Worm (Caenorhabditis elegans) whole organism, midembryonic: ENCODE measurements around the gene mtg-1.

Source experiments
- cog-1 ChIP-seq: sonication (generic microtip); optimal IDR thresholded peaks from 2 replicates; lab custom pipeline; 2016; ENCODE audit warnings: missing genetic modification characterization, missing compliant biosample characterization
- flt-1 ChIP-seq: fragments of 200-800 bp; sonication (Bioruptor generic); IDR thresholded peaks from 2 replicates; pipeline ENCODE4 v1.3.6; 2022; ENCODE audit warnings: missing genetic modification characterization, missing compliant biosample characterization
- klf-2 ChIP-seq: fragments of 200-800 bp; sonication (Bioruptor generic); conservative IDR thresholded peaks from 2 replicates; pipeline ENCODE4 v1.3.6; 2022; ENCODE audit warnings: missing genetic modification reagents, missing genetic modification characterization, missing compliant biosample characterization
- med-1 ChIP-seq: sonication (generic microtip); optimal IDR thresholded peaks from 2 replicates; lab custom pipeline; 2017; ENCODE audit warnings: missing genetic modification characterization, mild to moderate bottlenecking, missing compliant biosample characterization, antibody characterized with exemption, missing genetic modification reagents; ENCODE audit not compliant: insufficient read depth
- ref-1 ChIP-seq: fragments of 200-800 bp; sonication (Bioruptor generic); conservative IDR thresholded peaks from 2 replicates; pipeline ENCODE4 v1.3.6; 2022; ENCODE audit warnings: missing genetic modification reagents, missing genetic modification characterization, missing compliant biosample characterization
- tab-1 ChIP-seq: fragments of 200-800 bp; sonication (Bioruptor generic); IDR thresholded peaks from 2 replicates; pipeline ENCODE4 v1.3.6; 2022; ENCODE audit warnings: missing genetic modification characterization, missing compliant biosample characterization
- ztf-23 ChIP-seq: fragments of 200-800 bp; sonication (Bioruptor generic); IDR thresholded peaks from 2 replicates; pipeline ENCODE4 v1.3.6; 2022; ENCODE audit warnings: missing genetic modification reagents, missing genetic modification characterization, missing compliant biosample characterization
- ztf-29 ChIP-seq: fragments of 200-800 bp; sonication (Bioruptor generic); IDR thresholded peaks from 2 replicates; pipeline ENCODE4 v1.3.6; 2022; ENCODE audit warnings: missing genetic modification reagents, missing genetic modification characterization, missing compliant biosample characterization

- no peak for TF ChIP-seq tab-1 (GFP tag; lab: Robert Waterston, UW)
- no peak for TF ChIP-seq ztf-23
- TF ChIP-seq flt-1 = no peak
- TF ChIP-seq klf-2 (GFP tag; lab: Robert Waterston, UW) = no peak
- no peak for TF ChIP-seq ztf-29 (GFP tag; lab: Robert Waterston, UW)
- no peak for TF ChIP-seq ref-1 (GFP tag; lab: Robert Waterston, UW)
- no peak for TF ChIP-seq med-1
- TF ChIP-seq cog-1 (tag; lab: Kevin White, UChicago) = no peak
Observed at ce11 chrIII:1528423-1528822, 5.2 kb upstream of the mtg-1 start.
